Fruit fly (Drosophila melanogaster): ENCODE data around the gene 7B2.

DNA sequence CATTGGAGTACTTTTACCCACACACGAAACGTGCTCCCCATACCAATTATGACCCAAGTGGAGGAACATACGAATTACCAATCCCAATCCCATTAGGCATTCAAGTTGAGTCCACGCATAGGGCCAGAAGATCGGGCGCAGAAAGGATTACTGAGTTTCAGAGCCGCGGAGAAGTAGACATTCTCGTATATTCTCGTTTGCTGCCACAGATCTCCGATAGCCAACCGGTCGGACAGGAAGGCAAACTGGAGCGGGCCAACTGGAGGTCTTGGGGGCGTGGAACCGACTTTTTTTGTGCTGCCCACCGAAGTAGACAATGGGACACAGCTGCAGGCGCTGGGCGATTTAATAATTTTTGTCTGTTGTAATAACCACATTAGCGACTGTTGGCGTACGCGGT, 12.5 kb downstream of the 7B2 start:
- TF ChIP-seq CTCF (optimal IDR thresholded peaks at IDR 0.05) (no peak), CG8478 (optimal IDR thresholded peaks at IDR 0.05) (no peak)

Data from S2 (cell line).